Worm (Caenorhabditis elegans): ENCODE measurements around the gene oac-41.

Gene oac-41

DNA sequence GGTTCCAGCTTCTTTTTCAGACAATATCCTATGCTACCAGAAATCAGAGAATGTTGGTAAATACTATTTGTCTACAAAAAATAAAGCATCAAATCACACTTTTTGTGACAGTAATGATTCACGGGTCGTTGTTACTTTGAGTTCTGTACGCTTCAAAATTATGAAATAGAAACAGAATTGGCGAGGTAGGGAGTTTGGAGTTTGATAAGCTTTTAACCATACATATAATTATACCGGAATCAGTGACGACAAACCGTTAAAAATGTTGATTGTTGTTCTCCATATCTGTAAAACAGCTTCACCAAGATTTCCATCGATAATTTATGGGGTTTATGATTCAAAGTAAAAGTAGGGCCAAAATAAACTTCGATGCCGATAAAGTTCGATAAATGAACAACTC is 44.1 kb downstream of the oac-41 start:
- TF ChIP-seq ref-1 (GFP tag; conservative IDR thresholded peaks at IDR 0.05) (no peak), ztf-23 (GFP tag; IDR thresholded peaks at IDR 0.05) (no peak), med-1 (GFP tag; optimal IDR thresholded peaks at IDR 0.05; ENCODE audit: insufficient read depth) (no peak), klf-2 (GFP tag; conservative IDR thresholded peaks at IDR 0.05) (no peak), tab-1 (GFP tag; IDR thresholded peaks at IDR 0.05) (no peak), cog-1 (tag; optimal IDR thresholded peaks at IDR 0.05) (no peak), T22C8.4 (GFP tag; IDR thresholded peaks at IDR 0.05) (no peak), ztf-29 (GFP tag; IDR thresholded peaks at IDR 0.05) (no peak), flt-1 (GFP tag; IDR thresholded peaks at IDR 0.05) (no peak)

ce11 chrV:8974889-8975422 is 47.0 kb downstream of the oac-41 start, which contains the start of gene nhr-143:
Gene nhr-143, minus strand, starts transcription at chrV:8974939.
- TF ChIP-seq ztf-23 (GFP tag; IDR thresholded peaks at IDR 0.05) (no peak), klf-2 (GFP tag; conservative IDR thresholded peaks at IDR 0.05) (no peak), flt-1 (GFP tag; IDR thresholded peaks at IDR 0.05) (no peak), ztf-29 (GFP tag; IDR thresholded peaks at IDR 0.05) (no peak), cog-1 (tag; optimal IDR thresholded peaks at IDR 0.05) (no peak), ref-1 (GFP tag; conservative IDR thresholded peaks at IDR 0.05) (no peak), med-1 (GFP tag; optimal IDR thresholded peaks at IDR 0.05; ENCODE audit: insufficient read depth) (no peak), tab-1 (GFP tag; IDR thresholded peaks at IDR 0.05) (no peak), T22C8.4 (GFP tag; IDR thresholded peaks at IDR 0.05) (no peak)

DNA sequence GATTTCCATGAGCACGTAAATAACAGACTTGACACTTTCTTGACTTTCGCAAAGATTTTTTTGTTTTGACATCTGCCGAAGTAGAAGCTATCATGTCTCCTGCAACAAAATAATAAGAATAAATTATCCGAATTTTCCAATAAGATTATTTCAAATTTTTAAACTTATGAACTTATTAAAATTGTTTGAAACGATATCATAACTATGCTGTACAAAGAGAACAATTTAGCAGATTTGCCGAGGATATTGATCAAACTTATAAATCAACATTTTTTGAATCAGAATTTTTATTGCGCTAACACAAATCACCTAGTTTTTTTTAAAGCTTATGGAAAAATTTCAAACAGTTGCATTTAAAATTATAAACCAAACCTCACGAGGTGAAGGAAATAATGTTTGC is 49.7 kb downstream of the oac-41 start, which contains the start of gene nhr-195:
TSS of gene nhr-195 (minus strand) at position 101 of the 400 bp plus-strand sequence.
- TF ChIP-seq med-1 (GFP tag; optimal IDR thresholded peaks at IDR 0.05; ENCODE audit: insufficient read depth) = no peak
- TF ChIP-seq T22C8.4 (GFP tag; IDR thresholded peaks at IDR 0.05) = no peak
- TF ChIP-seq tab-1 (GFP tag; IDR thresholded peaks at IDR 0.05) = no peak

Measured in whole organism, midembryonic.